Worm (Caenorhabditis elegans) whole organism, mixed stage, embryonic: ENCODE measurements around the gene W03B1.9.
A peak's percentile ranks its signal among the peaks of the same experiment; 100 is the strongest.

Experiments used
- M03D4.4 ChIP-seq: sonication (generic microtip); optimal IDR thresholded peaks from 2 replicates; lab custom pipeline; 2017; ENCODE audit warnings: mild to moderate bottlenecking, missing genetic modification characterization, missing compliant biosample characterization
- bed-3 ChIP-seq: fragments of 200-800 bp; sonication (Bioruptor generic); optimal IDR thresholded peaks from 3 replicates; lab custom pipeline; 2018; ENCODE audit warnings: mild to moderate bottlenecking, missing genetic modification characterization, moderate library complexity, missing compliant biosample characterization
- blmp-1 ChIP-seq: fragments of 150-350 bp; optimal IDR thresholded peaks from 2 replicates; lab custom pipeline; 2014; ENCODE audit warnings: missing biosample characterization, missing genetic modification characterization
- ceh-39 ChIP-seq: fragments of 150-350 bp; optimal IDR thresholded peaks from 2 replicates; lab custom pipeline; 2014; ENCODE audit warnings: missing biosample characterization, missing genetic modification characterization
- ceh-43 ChIP-seq: fragments of 200-800 bp; sonication (Bioruptor generic); optimal IDR thresholded peaks from 2 replicates; lab custom pipeline; 2018; ENCODE audit warnings: mild to moderate bottlenecking, missing genetic modification characterization, moderate library complexity, missing compliant biosample characterization
- ceh-83 ChIP-seq: fragments of 200-800 bp; sonication (Bioruptor generic); optimal IDR thresholded peaks from 2 replicates; lab custom pipeline; 2018; ENCODE audit warnings: mild to moderate bottlenecking, missing genetic modification characterization, missing compliant biosample characterization
- ces-1 ChIP-seq: fragments of 150-350 bp; optimal IDR thresholded peaks from 2 replicates; lab custom pipeline; 2014; ENCODE audit warnings: missing biosample characterization, missing genetic modification reagents, missing genetic modification characterization
- cnd-1 ChIP-seq: fragments of 200-800 bp; sonication (Bioruptor generic); optimal IDR thresholded peaks from 2 replicates; lab custom pipeline; 2018; ENCODE audit warnings: mild to moderate bottlenecking, missing genetic modification characterization, missing compliant biosample characterization
- drap-1 ChIP-seq: fragments of 200-800 bp; sonication (Bioruptor generic); optimal IDR thresholded peaks from 3 replicates; lab custom pipeline; 2018; ENCODE audit warnings: mild to moderate bottlenecking, missing genetic modification characterization, missing compliant biosample characterization
- elt-1 ChIP-seq: sonication (generic microtip); optimal IDR thresholded peaks from 2 replicates; lab custom pipeline; 2017; ENCODE audit warnings: missing genetic modification characterization, mild to moderate bottlenecking, missing compliant biosample characterization, antibody characterized with exemption, moderate library complexity, borderline replicate concordance; ENCODE audit not compliant: insufficient read depth
- elt-3 ChIP-seq: fragments of 150-350 bp; optimal IDR thresholded peaks from 2 replicates; lab custom pipeline; 2014; ENCODE audit warnings: missing biosample characterization, missing genetic modification characterization
- flh-1 ChIP-seq: fragments of 200-800 bp; sonication (Bioruptor generic); optimal IDR thresholded peaks from 2 replicates; lab custom pipeline; 2018; ENCODE audit warnings: mild to moderate bottlenecking, missing genetic modification characterization, moderate library complexity, missing compliant biosample characterization
- ham-2 ChIP-seq: fragments of 200-800 bp; sonication (Bioruptor generic); optimal IDR thresholded peaks from 2 replicates; lab custom pipeline; 2018; ENCODE audit warnings: mild to moderate bottlenecking, missing genetic modification characterization, missing compliant biosample characterization
- hlh-1 ChIP-seq: fragments of 150-350 bp; optimal IDR thresholded peaks from 2 replicates; lab custom pipeline; 2014; ENCODE audit warnings: missing biosample characterization, missing genetic modification reagents, missing genetic modification characterization
- lin-13 ChIP-seq: fragments of 150-350 bp; optimal IDR thresholded peaks from 2 replicates; lab custom pipeline; 2014; ENCODE audit warnings: missing biosample characterization, missing genetic modification characterization
- lin-32 ChIP-seq: fragments of 200-800 bp; sonication (Bioruptor generic); optimal IDR thresholded peaks from 2 replicates; lab custom pipeline; 2018; ENCODE audit warnings: mild to moderate bottlenecking, missing genetic modification characterization, missing compliant biosample characterization
- lsy-2 ChIP-seq: fragments of 150-350 bp; optimal IDR thresholded peaks from 2 replicates; lab custom pipeline; 2014; ENCODE audit warnings: missing biosample characterization, missing genetic modification characterization
- mab-5 ChIP-seq: fragments of 150-350 bp; optimal IDR thresholded peaks from 2 replicates; lab custom pipeline; 2014; ENCODE audit warnings: missing biosample characterization, missing genetic modification characterization
- mep-1 ChIP-seq: fragments of 150-350 bp; optimal IDR thresholded peaks from 2 replicates; lab custom pipeline; 2017; ENCODE audit warnings: missing biosample characterization, missing genetic modification reagents, missing genetic modification characterization, inconsistent platforms
- mls-2 ChIP-seq: sonication (generic microtip); optimal IDR thresholded peaks from 2 replicates; lab custom pipeline; 2016; ENCODE audit warnings: mild to moderate bottlenecking, missing genetic modification characterization, moderate library complexity, missing compliant biosample characterization
- nhr-12 ChIP-seq: fragments of 150-350 bp; optimal IDR thresholded peaks from 2 replicates; lab custom pipeline; 2014; ENCODE audit warnings: missing biosample characterization, missing genetic modification characterization
- nhr-2 ChIP-seq: fragments of 150-350 bp; optimal IDR thresholded peaks from 2 replicates; lab custom pipeline; 2014; ENCODE audit warnings: missing biosample characterization, missing genetic modification characterization
- nhr-237 ChIP-seq: fragments of 150-350 bp; optimal IDR thresholded peaks from 2 replicates; lab custom pipeline; 2014; ENCODE audit warnings: missing biosample characterization, missing genetic modification characterization
- nhr-28 ChIP-seq: fragments of 150-350 bp; optimal IDR thresholded peaks from 2 replicates; lab custom pipeline; 2014; ENCODE audit warnings: missing biosample characterization, missing genetic modification characterization
- nhr-76 ChIP-seq: sonication (generic microtip); optimal IDR thresholded peaks from 2 replicates; lab custom pipeline; 2017; ENCODE audit warnings: missing biosample characterization, missing genetic modification characterization
- pha-4 ChIP-seq: fragments of 150-350 bp; optimal IDR thresholded peaks from 2 replicates; lab custom pipeline; 2018; ENCODE audit warnings: missing biosample characterization, missing genetic modification reagents, missing genetic modification characterization
- sem-2 ChIP-seq: fragments of 200-800 bp; sonication (Bioruptor generic); optimal IDR thresholded peaks from 2 replicates; lab custom pipeline; 2018; ENCODE audit warnings: mild to moderate bottlenecking, missing genetic modification characterization, missing compliant biosample characterization
- snpc-4 ChIP-seq: fragments of 150-350 bp; optimal IDR thresholded peaks from 2 replicates; lab custom pipeline; 2014; ENCODE audit warnings: missing biosample characterization, missing genetic modification characterization
- sptf-1 ChIP-seq: sonication (generic microtip); optimal IDR thresholded peaks from 2 replicates; lab custom pipeline; 2017; ENCODE audit warnings: mild to moderate bottlenecking, missing genetic modification characterization, moderate library complexity, missing compliant biosample characterization
- tbx-8 ChIP-seq: fragments of 200-800 bp; sonication (Bioruptor generic); optimal IDR thresholded peaks from 2 replicates; lab custom pipeline; 2018; ENCODE audit warnings: mild to moderate bottlenecking, missing genetic modification characterization, moderate library complexity, missing compliant biosample characterization
- unc-120 ChIP-seq: sonication (generic microtip); optimal IDR thresholded peaks from 2 replicates; lab custom pipeline; 2017; ENCODE audit warnings: missing genetic modification characterization, missing compliant biosample characterization; ENCODE audit not compliant: poor library complexity, severe bottlenecking
- unc-39 ChIP-seq: fragments of 150-350 bp; optimal IDR thresholded peaks from 2 replicates; lab custom pipeline; 2014; ENCODE audit warnings: missing biosample characterization, missing genetic modification characterization
- unc-62 ChIP-seq: fragments of 150-350 bp; optimal IDR thresholded peaks from 2 replicates; lab custom pipeline; 2014; ENCODE audit warnings: missing biosample characterization, missing genetic modification reagents, missing genetic modification characterization
- zip-8 ChIP-seq: fragments of 150-350 bp; optimal IDR thresholded peaks from 2 replicates; lab custom pipeline; 2014; ENCODE audit warnings: missing biosample characterization, missing genetic modification characterization
- ztf-11 ChIP-seq: fragments of 150-350 bp; optimal IDR thresholded peaks from 2 replicates; lab custom pipeline; 2014; ENCODE audit warnings: missing biosample characterization, missing genetic modification characterization

Gene W03B1.9

DNA sequence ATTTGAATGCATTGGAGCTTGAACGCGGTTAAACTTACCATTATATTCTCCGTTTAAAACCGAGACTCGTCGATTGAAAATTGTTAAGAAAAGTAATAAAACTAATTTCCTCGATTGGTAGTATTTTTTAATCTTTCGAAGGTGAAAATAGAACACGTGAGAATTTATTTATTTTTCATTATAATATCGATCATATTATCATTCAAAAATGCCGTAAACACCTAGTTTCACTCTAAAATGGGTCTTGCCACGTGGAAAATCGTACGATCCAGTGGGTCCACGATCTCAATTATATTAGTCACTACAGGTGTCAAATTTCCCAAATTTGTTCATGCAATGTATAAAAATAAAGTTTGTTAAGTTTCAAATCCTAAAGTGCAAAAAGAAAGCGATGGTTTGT is at the start of gene W03B1.9:
Gene W03B1.9, minus strand, starts transcription at position 101 of the 400 bp plus-strand sequence.
- TF ChIP-seq M03D4.4 (no peak), nhr-12 (tag; lab: Kevin White, UChicago) (no peak), nhr-28 (no peak), sptf-1 (tag; lab: Kevin White, UChicago) (no peak), lsy-2 (tag; lab: Kevin White, UChicago) (no peak)

DNA sequence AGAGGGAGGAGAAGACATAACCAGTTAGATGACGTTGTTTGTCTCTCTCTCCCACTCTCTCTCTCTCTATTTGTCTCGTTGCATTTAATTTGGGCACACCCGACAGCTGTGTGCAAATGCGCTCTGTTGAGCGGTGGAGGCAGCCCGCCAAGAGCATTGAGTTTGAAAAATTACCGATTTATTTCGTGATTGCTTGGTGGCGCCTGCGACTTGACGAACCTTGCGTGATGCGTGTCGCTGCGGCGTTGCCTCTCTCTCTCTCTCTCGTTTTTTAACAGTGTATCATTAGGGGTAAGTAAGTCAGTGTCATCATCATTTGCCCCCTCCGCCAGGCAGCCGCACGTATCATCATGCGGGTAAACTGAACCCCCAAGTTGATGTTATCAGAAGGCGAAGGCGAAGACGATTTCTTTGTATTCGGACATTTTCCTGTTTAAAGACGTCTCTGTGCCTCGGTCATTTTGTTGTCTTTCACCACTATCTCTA is 49.3 kb upstream of the W03B1.9 start:
- TF ChIP-seq ztf-11 (tag; lab: Kevin White, UChicago) = no peak
- TF ChIP-seq ces-1 (GFP tag; lab: Kevin White, UChicago) = peak; percentile 42
- no peak for TF ChIP-seq nhr-237
- TF ChIP-seq drap-1 (GFP tag; lab: Kevin White, UChicago) = peak; percentile 5
- no peak for TF ChIP-seq nhr-12 (tag; lab: Kevin White, UChicago)
- TF ChIP-seq hlh-1 (tag; lab: Kevin White, UChicago) = peak; percentile 55
- TF ChIP-seq M03D4.4 = no peak
- TF ChIP-seq ceh-83 = no peak
- peak; percentile 17 for TF ChIP-seq ceh-43 (GFP tag; lab: Kevin White, UChicago)
- no peak for TF ChIP-seq elt-3
- no peak for TF ChIP-seq snpc-4
- peak; percentile 71 for TF ChIP-seq mep-1 (tag; lab: Kevin White, UChicago)
- no peak for TF ChIP-seq zip-8 (tag; lab: Kevin White, UChicago)
- no peak for TF ChIP-seq unc-39 (tag; lab: Kevin White, UChicago)
- no peak for TF ChIP-seq blmp-1 (tag; lab: Kevin White, UChicago)
- peak; percentile 41 for TF ChIP-seq lin-13
- peak; percentile 37 for TF ChIP-seq elt-1 (tag; lab: Kevin White, UChicago)
- peak; percentile 55 for TF ChIP-seq pha-4 (tag; lab: Kevin White, UChicago)
- TF ChIP-seq ham-2 = peak; percentile 46
- TF ChIP-seq unc-120 (tag; lab: Kevin White, UChicago) = peak; percentile 18
- peak; percentile 27 for TF ChIP-seq sptf-1 (tag; lab: Kevin White, UChicago)
- peak; percentile 45 for TF ChIP-seq lsy-2 (tag; lab: Kevin White, UChicago)
- TF ChIP-seq nhr-28 = no peak
- no peak for TF ChIP-seq flh-1
- TF ChIP-seq mls-2 (tag; lab: Kevin White, UChicago) = peak; percentile 8
- no peak for TF ChIP-seq mab-5
- no peak for TF ChIP-seq tbx-8
- no peak for TF ChIP-seq bed-3 (GFP tag; lab: Kevin White, UChicago)
- no peak for TF ChIP-seq sem-2 (GFP tag; lab: Kevin White, UChicago)
- TF ChIP-seq lin-32 = peak; percentile 25
- TF ChIP-seq nhr-2 (tag; lab: Kevin White, UChicago) = no peak
- peak; percentile 57 for TF ChIP-seq ceh-39 (tag; lab: Kevin White, UChicago)
- TF ChIP-seq nhr-76 = no peak
- peak; percentile 54 for TF ChIP-seq cnd-1 (tag; lab: Kevin White, UChicago)
- TF ChIP-seq unc-62 (GFP tag; lab: Kevin White, UChicago) = peak; percentile 39

DNA sequence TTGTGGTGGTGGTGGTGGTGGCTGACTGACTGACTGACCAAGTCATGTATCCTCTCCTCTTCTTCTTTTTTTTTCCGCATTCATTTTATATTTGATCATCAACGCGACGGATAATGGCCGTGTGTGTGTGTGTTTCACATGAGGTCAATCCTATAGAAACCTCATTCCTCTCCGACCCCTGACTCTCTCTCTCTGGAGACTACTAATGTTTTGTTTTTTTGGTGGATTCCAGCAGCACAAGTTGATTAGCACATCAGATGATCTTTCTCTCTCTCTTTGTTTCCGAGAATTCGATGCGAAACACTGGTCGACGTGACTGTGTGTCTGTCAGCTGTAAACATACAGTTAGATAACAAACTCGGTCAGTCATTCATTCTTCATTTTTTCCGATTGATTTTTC is 48.3 kb upstream of the W03B1.9 start, which contains the start of gene Y24D9A.7:
Gene Y24D9A.7, minus strand, starts transcription at position 46 of the 400 bp plus-strand sequence.
- TF ChIP-seq ceh-43 (GFP tag; lab: Kevin White, UChicago) (no peak), nhr-237 (no peak), nhr-76 (no peak), drap-1 (GFP tag; lab: Kevin White, UChicago) (no peak), nhr-12 (tag; lab: Kevin White, UChicago) (no peak), lin-13 (no peak), lin-32 (no peak), elt-1 (tag; lab: Kevin White, UChicago) (no peak), hlh-1 (tag; lab: Kevin White, UChicago) (no peak), bed-3 (GFP tag; lab: Kevin White, UChicago) (no peak), unc-62 (GFP tag; lab: Kevin White, UChicago) (no peak), pha-4 (tag; lab: Kevin White, UChicago) (no peak), lsy-2 (tag; lab: Kevin White, UChicago) (no peak)

DNA sequence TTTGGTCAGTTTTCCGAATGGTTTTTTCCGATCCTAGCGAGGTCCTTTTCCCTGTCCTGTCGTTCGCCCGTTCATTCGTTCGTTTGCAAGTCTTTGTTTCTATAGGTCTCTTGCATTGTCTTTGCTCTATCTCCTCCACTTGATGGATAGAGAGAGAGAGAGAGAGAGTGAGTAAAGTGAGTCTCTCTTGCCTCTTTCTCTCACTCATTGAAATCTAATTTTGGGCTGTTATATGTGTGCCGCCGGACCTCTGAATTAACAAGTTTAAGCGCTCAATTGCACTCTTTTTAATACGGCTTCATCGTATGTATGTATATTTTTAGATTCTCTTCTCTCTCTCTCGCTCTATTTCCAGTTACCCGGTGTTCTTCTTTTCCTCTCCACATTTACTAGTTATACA is 47.1 kb upstream of the W03B1.9 start:
- no peak for TF ChIP-seq ceh-43 (GFP tag; lab: Kevin White, UChicago)
- TF ChIP-seq ces-1 (GFP tag; lab: Kevin White, UChicago) = peak; percentile 99
- TF ChIP-seq, all 35 proteins: peak for 1
